Worm (Caenorhabditis elegans) whole organism, midembryonic: ENCODE data around the gene str-244.

Experiments
- T22C8.4 ChIP-seq: fragments of 200-800 bp; sonication (Bioruptor generic); IDR thresholded peaks from 2 replicates; pipeline ENCODE4 v1.3.6; 2022; ENCODE audit warnings: missing genetic modification characterization, missing compliant biosample characterization
- med-1 ChIP-seq: sonication (generic microtip); optimal IDR thresholded peaks from 2 replicates; lab custom pipeline; 2017; ENCODE audit warnings: missing genetic modification characterization, mild to moderate bottlenecking, missing compliant biosample characterization, antibody characterized with exemption, missing genetic modification reagents; ENCODE audit not compliant: insufficient read depth
- ref-1 ChIP-seq: fragments of 200-800 bp; sonication (Bioruptor generic); conservative IDR thresholded peaks from 2 replicates; pipeline ENCODE4 v1.3.6; 2022; ENCODE audit warnings: missing genetic modification reagents, missing genetic modification characterization, missing compliant biosample characterization
- tab-1 ChIP-seq: fragments of 200-800 bp; sonication (Bioruptor generic); IDR thresholded peaks from 2 replicates; pipeline ENCODE4 v1.3.6; 2022; ENCODE audit warnings: missing genetic modification characterization, missing compliant biosample characterization
- ztf-23 ChIP-seq: fragments of 200-800 bp; sonication (Bioruptor generic); IDR thresholded peaks from 2 replicates; pipeline ENCODE4 v1.3.6; 2022; ENCODE audit warnings: missing genetic modification reagents, missing genetic modification characterization, missing compliant biosample characterization

DNA sequence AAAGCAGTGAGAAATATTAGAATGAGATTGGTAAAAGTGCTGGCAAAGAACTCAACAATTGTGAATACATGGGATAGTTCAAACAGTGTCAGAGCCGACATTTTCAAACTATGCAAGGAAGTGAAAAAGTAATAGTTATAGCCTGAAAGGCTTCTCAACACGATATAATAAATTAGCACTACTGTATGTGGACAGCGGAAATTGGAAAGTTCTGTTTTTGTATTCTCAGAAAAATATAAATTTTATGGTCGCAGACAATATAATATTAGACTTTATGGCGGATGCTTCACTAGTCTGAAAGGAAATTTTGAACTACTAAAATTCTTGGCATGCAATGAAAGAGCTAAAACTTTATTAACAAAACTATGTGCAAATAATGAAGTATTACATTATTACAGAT, 46.9 kb upstream of the str-244 start, which contains the start of gene str-69:
- no peak for TF ChIP-seq T22C8.4
- TF ChIP-seq ztf-23 (GFP tag; lab: Robert Waterston, UW) = no peak
- TF ChIP-seq med-1 = no peak
- TF ChIP-seq tab-1 = no peak
- TF ChIP-seq ref-1 (GFP tag; lab: Robert Waterston, UW) = no peak
